Worm (Caenorhabditis elegans) whole organism, early embryonic: ENCODE results near the gene F55C5.17.

ENCODE experiments used
- ama-1 ChIP-seq: fragments of 150-350 bp; optimal IDR thresholded peaks from 2 replicates; lab custom pipeline; 2014
- tbx-37 ChIP-seq: fragments of 200-800 bp; sonication (Bioruptor generic); conservative IDR thresholded peaks from 2 replicates; pipeline ENCODE4 v1.3.6; 2022; ENCODE audit warnings: missing genetic modification reagents, missing genetic modification characterization, missing compliant biosample characterization

ce11 chrV:12296122-12296521 is 6.2 kb upstream of the F55C5.17 start:
- TF ChIP-seq tbx-37 (GFP tag; lab: Robert Waterston, UW) (no peak), ama-1 (lab: Kevin White, UChicago) (no peak)
